Worm (Caenorhabditis elegans) whole organism, L4 larva: ENCODE results near the gene F39G3.2.

ENCODE experiments used
- F26F4.8 ChIP-seq: fragments of 200-800 bp; sonication (Bioruptor generic); conservative IDR thresholded peaks from 2 replicates; pipeline ENCODE4 v1.3.6; 2022; ENCODE audit warnings: missing genetic modification characterization, missing compliant biosample characterization
- F44E2.7 ChIP-seq: fragments of 200-800 bp; sonication (Bioruptor generic); IDR thresholded peaks from 2 replicates; pipeline ENCODE4 v2.1.2; 2022; ENCODE audit warnings: missing genetic modification characterization, missing compliant biosample characterization
- T26A8.4 ChIP-seq: fragments of 200-800 bp; sonication (Bioruptor generic); IDR thresholded peaks from 2 replicates; pipeline ENCODE4 v1.3.6; 2022; ENCODE audit warnings: missing genetic modification characterization, missing compliant biosample characterization
- Y105C5A.15 ChIP-seq: fragments of 200-800 bp; sonication (Bioruptor generic); IDR thresholded peaks from 2 replicates; pipeline ENCODE4 v1.3.6; 2022; ENCODE audit warnings: missing genetic modification characterization, missing compliant biosample characterization
- Y48G9A.11 ChIP-seq: fragments of 200-800 bp; sonication (Bioruptor generic); IDR thresholded peaks from 2 replicates; pipeline ENCODE4 v1.3.6; 2022; ENCODE audit warnings: missing genetic modification reagents, missing genetic modification characterization, missing compliant biosample characterization
- ZK546.5 ChIP-seq, 2 experiments: sonication (generic microtip); optimal IDR thresholded peaks; 2 replicates each; lab custom pipeline; 2017; ENCODE audit warnings: missing biosample characterization in 2 of 2, missing genetic modification characterization in 2 of 2
- arid-1 ChIP-seq: fragments of 200-800 bp; sonication (Bioruptor generic); conservative IDR thresholded peaks from 2 replicates; pipeline ENCODE4 v1.3.6; 2022; ENCODE audit warnings: missing genetic modification reagents, missing genetic modification characterization, missing compliant biosample characterization
- attf-4 ChIP-seq: sonication (generic microtip); optimal IDR thresholded peaks from 3 replicates; lab custom pipeline; 2017; ENCODE audit warnings: missing biosample characterization, missing genetic modification characterization
- ceh-20 ChIP-seq: fragments of 200-800 bp; sonication (Bioruptor generic); IDR thresholded peaks from 2 replicates; pipeline ENCODE4 v1.3.6; 2022; ENCODE audit warnings: missing genetic modification reagents, missing genetic modification characterization, missing compliant biosample characterization
- ceh-32 ChIP-seq: sonication (generic microtip); optimal IDR thresholded peaks from 2 replicates; lab custom pipeline; 2016; ENCODE audit warnings: mild to moderate bottlenecking, missing genetic modification characterization, missing compliant biosample characterization; ENCODE audit not compliant: poor library complexity
- ceh-44 ChIP-seq: fragments of 200-800 bp; sonication (Bioruptor generic); IDR thresholded peaks from 2 replicates; pipeline ENCODE4 v1.3.6; 2022; ENCODE audit warnings: missing genetic modification reagents, missing genetic modification characterization, missing compliant biosample characterization
- ctbp-1 ChIP-seq: fragments of 200-800 bp; sonication (Bioruptor generic); IDR thresholded peaks from 2 replicates; pipeline ENCODE4 v1.3.6; 2022; ENCODE audit warnings: missing genetic modification reagents, missing genetic modification characterization, missing compliant biosample characterization
- dmd-6 ChIP-seq: fragments of 200-800 bp; sonication (Bioruptor generic); IDR thresholded peaks from 2 replicates; pipeline ENCODE4 v1.3.6; 2022; ENCODE audit warnings: missing genetic modification reagents, missing genetic modification characterization, missing compliant biosample characterization
- dmd-9 ChIP-seq: fragments of 200-800 bp; sonication (Bioruptor generic); IDR thresholded peaks from 2 replicates; pipeline ENCODE4 v1.3.6; 2022; ENCODE audit warnings: missing genetic modification reagents, missing genetic modification characterization, missing compliant biosample characterization
- hmg-1.1 ChIP-seq: fragments of 200-800 bp; sonication (Bioruptor generic); IDR thresholded peaks from 2 replicates; pipeline ENCODE4 v1.3.6; 2022; ENCODE audit warnings: missing genetic modification reagents, missing genetic modification characterization, missing compliant biosample characterization
- lim-7 ChIP-seq: fragments of 200-800 bp; sonication (Bioruptor generic); IDR thresholded peaks from 2 replicates; pipeline ENCODE4 v1.3.6; 2022; ENCODE audit warnings: missing genetic modification characterization, missing compliant biosample characterization
- lin-1 ChIP-seq: fragments of 200-800 bp; sonication (Bioruptor generic); IDR thresholded peaks from 2 replicates; pipeline ENCODE4 v1.3.6; 2022; ENCODE audit warnings: missing genetic modification reagents, missing genetic modification characterization, missing compliant biosample characterization
- lin-13 ChIP-seq: fragments of 150-350 bp; optimal IDR thresholded peaks from 2 replicates; lab custom pipeline; 2014; ENCODE audit warnings: missing biosample characterization, missing genetic modification reagents, missing genetic modification characterization
- lin-29 ChIP-seq: fragments of 200-800 bp; sonication (Bioruptor generic); IDR thresholded peaks from 2 replicates; pipeline ENCODE4 v1.3.6; 2022; ENCODE audit warnings: missing genetic modification reagents, missing genetic modification characterization, missing compliant biosample characterization
- lin-38 ChIP-seq: fragments of 200-800 bp; sonication (Bioruptor generic); IDR thresholded peaks from 2 replicates; pipeline ENCODE4 v1.3.6; 2022; ENCODE audit warnings: missing genetic modification reagents, missing genetic modification characterization, missing compliant biosample characterization
- mep-1 ChIP-seq: fragments of 150-350 bp; sonication (generic microtip); optimal IDR thresholded peaks from 3 replicates; lab custom pipeline; 2014; ENCODE audit warnings: missing biosample characterization, missing genetic modification characterization
- mes-2 ChIP-seq: sonication (generic microtip); optimal IDR thresholded peaks from 2 replicates; lab custom pipeline; 2016; ENCODE audit warnings: missing genotype, mild to moderate bottlenecking, missing genetic modification characterization, missing compliant biosample characterization; ENCODE audit not compliant: poor library complexity, severe bottlenecking
- mxl-3 ChIP-seq: fragments of 200-800 bp; sonication (Bioruptor generic); optimal IDR thresholded peaks from 2 replicates; lab custom pipeline; 2018; ENCODE audit warnings: mild to moderate bottlenecking, missing genetic modification characterization, missing compliant biosample characterization
- nhr-102 ChIP-seq: sonication (generic microtip); optimal IDR thresholded peaks from 2 replicates; lab custom pipeline; 2016; ENCODE audit warnings: mild to moderate bottlenecking, missing genetic modification characterization, moderate library complexity, missing compliant biosample characterization
- nhr-11 ChIP-seq: fragments of 150-350 bp; optimal IDR thresholded peaks from 2 replicates; lab custom pipeline; 2014; ENCODE audit warnings: missing biosample characterization, missing genetic modification characterization
- nhr-41 ChIP-seq: fragments of 200-800 bp; sonication (Bioruptor generic); IDR thresholded peaks from 2 replicates; pipeline ENCODE4 v1.3.6; 2022; ENCODE audit warnings: missing genetic modification reagents, missing genetic modification characterization, missing compliant biosample characterization
- nhr-48 ChIP-seq: sonication (generic microtip); optimal IDR thresholded peaks from 2 replicates; lab custom pipeline; 2016; ENCODE audit warnings: mild to moderate bottlenecking, missing genetic modification characterization, missing compliant biosample characterization
- nhr-6 ChIP-seq: fragments of 150-350 bp; optimal IDR thresholded peaks from 2 replicates; lab custom pipeline; 2014; ENCODE audit warnings: missing biosample characterization, missing genetic modification characterization
- nhr-76 ChIP-seq: fragments of 150-350 bp; optimal IDR thresholded peaks from 2 replicates; lab custom pipeline; 2014; ENCODE audit warnings: missing biosample characterization, missing genetic modification characterization
- nhr-77 ChIP-seq: fragments of 150-350 bp; optimal IDR thresholded peaks from 2 replicates; lab custom pipeline; 2014; ENCODE audit warnings: missing biosample characterization, missing genetic modification characterization
- php-3 ChIP-seq: fragments of 200-800 bp; sonication (Bioruptor generic); IDR thresholded peaks from 2 replicates; pipeline ENCODE4 v1.3.6; 2022; ENCODE audit warnings: missing genetic modification reagents, missing genetic modification characterization, missing compliant biosample characterization
- pqm-1 ChIP-seq: sonication (generic microtip); optimal IDR thresholded peaks from 2 replicates; lab custom pipeline; 2017; ENCODE audit warnings: missing biosample characterization, missing genetic modification characterization
- saeg-2 ChIP-seq: fragments of 200-800 bp; sonication (Bioruptor generic); IDR thresholded peaks from 2 replicates; pipeline ENCODE4 v1.3.6; 2022; ENCODE audit warnings: missing genetic modification reagents, missing genetic modification characterization, missing compliant biosample characterization
- skn-1 ChIP-seq: fragments of 150-350 bp; optimal IDR thresholded peaks from 2 replicates; lab custom pipeline; 2014; ENCODE audit warnings: missing biosample characterization, missing genetic modification characterization
- snpc-4 ChIP-seq: fragments of 150-350 bp; optimal IDR thresholded peaks from 2 replicates; lab custom pipeline; 2014; ENCODE audit warnings: missing biosample characterization, missing genetic modification characterization
- spr-1 ChIP-seq: sonication (generic microtip); optimal IDR thresholded peaks from 2 replicates; lab custom pipeline; 2016; ENCODE audit warnings: mild to moderate bottlenecking, missing genetic modification characterization, missing compliant biosample characterization
- spr-3 ChIP-seq: fragments of 200-800 bp; sonication (Bioruptor generic); optimal IDR thresholded peaks from 2 replicates; lab custom pipeline; 2018; ENCODE audit warnings: mild to moderate bottlenecking, missing genetic modification characterization, missing compliant biosample characterization
- tag-97 ChIP-seq: fragments of 200-800 bp; sonication (Bioruptor generic); IDR thresholded peaks from 2 replicates; pipeline ENCODE4 v1.3.6; 2022; ENCODE audit warnings: missing genetic modification characterization, missing compliant biosample characterization
- tra-1 ChIP-seq: fragments of 200-800 bp; sonication (Bioruptor generic); IDR thresholded peaks from 2 replicates; pipeline ENCODE4 v1.3.6; 2022; ENCODE audit warnings: missing genetic modification reagents, missing genetic modification characterization, missing compliant biosample characterization
- unc-130 ChIP-seq: sonication (generic microtip); optimal IDR thresholded peaks from 2 replicates; lab custom pipeline; 2016; ENCODE audit warnings: missing genetic modification reagents, missing genetic modification characterization, missing compliant biosample characterization
- unc-39 ChIP-seq: sonication (generic microtip); optimal IDR thresholded peaks from 2 replicates; lab custom pipeline; 2017; ENCODE audit warnings: missing biosample characterization, missing genetic modification characterization
- unc-62 ChIP-seq, 3 experiments: fragments of 150-350 bp in 1 of 3; sonication (generic microtip); optimal IDR thresholded peaks in 2 of 3; peaks in 1 of 3; 1 replicate in 1 of 3; 2 replicates in 2 of 3; lab custom pipeline; 2014 to 2017; ENCODE audit warnings: missing biosample characterization in 3 of 3, missing genetic modification characterization in 3 of 3, missing genetic modification reagents in 3 of 3, missing genotype in 1 of 3
- zfp-2 ChIP-seq: sonication (generic microtip); optimal IDR thresholded peaks from 2 replicates; lab custom pipeline; 2016; ENCODE audit warnings: mild to moderate bottlenecking, missing genetic modification characterization, missing compliant biosample characterization
- zfp-3 ChIP-seq: fragments of 200-800 bp; sonication (Bioruptor generic); conservative IDR thresholded peaks from 2 replicates; pipeline ENCODE4 v1.3.6; 2022; ENCODE audit warnings: missing genetic modification reagents, missing genetic modification characterization, missing compliant biosample characterization
- zip-11 ChIP-seq: fragments of 200-800 bp; sonication (Bioruptor generic); IDR thresholded peaks from 2 replicates; pipeline ENCODE4 v1.3.6; 2022; ENCODE audit warnings: missing genetic modification characterization, missing compliant biosample characterization
- zip-2 ChIP-seq: fragments of 150-350 bp; optimal IDR thresholded peaks from 2 replicates; lab custom pipeline; 2014; ENCODE audit warnings: missing biosample characterization, missing genetic modification characterization

F39G3.2 gene

ce11 chrV:4698675-4699074 lies 39.0 kb upstream of the F39G3.2 start:
- TF ChIP-seq Y48G9A.11 (no peak), php-3 (no peak), spr-3 (no peak), lin-1 (GFP tag; lab: Robert Waterston, UW) (no peak), spr-1 (tag; lab: Kevin White, UChicago) (no peak), arid-1 (GFP tag; lab: Robert Waterston, UW) (no peak), ceh-32 (tag; lab: Kevin White, UChicago) (no peak), unc-62 (GFP tag; optimal IDR thresholded peaks at IDR 0.05 in 1 of 2; lab: Kevin White, UChicago) (no peak), unc-62 (tag; optimal IDR thresholded peaks at IDR 0.05; lab: Kevin White, UChicago) (no peak), skn-1 (no peak)

- no peak for TF ChIP-seq unc-130 (GFP tag; lab: Kevin White, UChicago)
- no peak for TF ChIP-seq lin-38
- TF ChIP-seq nhr-76 (tag; lab: Kevin White, UChicago), result no peak
- no peak for TF ChIP-seq nhr-77
- no peak for TF ChIP-seq ZK546.5 (tag; optimal IDR thresholded peaks at IDR 0.05; lab: Kevin White, UChicago)
- no peak for TF ChIP-seq nhr-102 (tag; lab: Kevin White, UChicago)
- TF ChIP-seq zfp-3 (GFP tag; lab: Robert Waterston, UW), result no peak
- no peak for TF ChIP-seq hmg-1.1
- TF ChIP-seq lin-13 (GFP tag; lab: Kevin White, UChicago), result no peak
- no peak for TF ChIP-seq unc-39 (tag; lab: Kevin White, UChicago)
- TF ChIP-seq saeg-2 (GFP tag; lab: Robert Waterston, UW), result no peak
- TF ChIP-seq spr-1 (tag; lab: Kevin White, UChicago), result no peak
- TF ChIP-seq ceh-20 (GFP tag; lab: Robert Waterston, UW), result no peak
- no peak for TF ChIP-seq T26A8.4 (GFP tag; lab: Robert Waterston, UW)
Measured at ce11 chrV:4700189-4700588, 37.4 kb upstream of the F39G3.2 start, which contains the start of gene ZC266.1. Gene ZC266.1, minus strand, starts transcription at chrV:4700289.

DNA sequence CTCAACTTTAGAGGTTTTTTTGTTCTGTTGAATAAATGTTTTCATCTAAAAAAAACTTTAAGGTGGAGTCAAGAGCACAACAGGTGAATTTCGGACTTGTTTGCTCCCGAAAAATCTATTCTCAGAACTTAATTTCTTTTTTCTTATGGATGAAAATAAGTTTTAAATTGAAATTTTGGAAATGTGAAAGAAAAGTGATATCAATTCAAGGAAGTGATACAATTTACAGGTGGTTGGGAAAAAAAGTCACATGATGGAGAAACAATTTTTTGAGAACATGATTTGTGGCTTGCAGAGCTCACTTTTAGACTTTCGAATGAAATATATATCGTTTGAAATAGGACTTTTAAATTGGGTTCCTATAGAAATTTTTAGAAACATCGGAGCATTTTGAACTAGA lies 30.0 kb upstream of the F39G3.2 start:
- TF ChIP-seq lin-29 (GFP tag; lab: Robert Waterston, UW) (no peak), unc-39 (tag; lab: Kevin White, UChicago) (no peak), nhr-6 (tag; lab: Kevin White, UChicago) (no peak), ceh-44 (GFP tag; lab: Robert Waterston, UW) (no peak), spr-1 (tag; lab: Kevin White, UChicago) (no peak), pqm-1 (no peak), nhr-11 (tag; lab: Kevin White, UChicago) (no peak), T26A8.4 (GFP tag; lab: Robert Waterston, UW) (no peak), mep-1 (tag; lab: Kevin White, UChicago) (no peak), tra-1 (GFP tag; lab: Robert Waterston, UW) (no peak), mes-2 (tag; lab: Kevin White, UChicago) (no peak), ceh-32 (tag; lab: Kevin White, UChicago) (no peak), zip-2 (tag; lab: Kevin White, UChicago) (no peak)

DNA sequence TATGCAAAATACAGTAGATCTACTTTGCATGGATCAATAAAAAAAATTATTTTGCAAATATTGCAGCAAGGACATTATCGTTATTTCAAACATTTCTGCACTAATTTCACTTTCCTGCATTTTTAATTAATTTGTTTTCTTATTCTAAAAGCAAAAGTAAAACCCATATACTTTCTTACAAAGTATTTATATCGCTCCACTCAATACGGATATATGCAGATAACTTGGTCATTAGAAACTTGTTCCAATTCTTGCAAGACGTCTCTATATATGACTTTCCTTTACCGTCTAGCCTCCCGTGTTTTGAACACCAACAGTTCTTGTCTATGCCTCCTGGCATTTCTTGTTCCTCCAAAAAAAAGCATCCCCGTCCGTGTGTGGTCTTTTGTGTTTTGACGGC lies 27.2 kb upstream of the F39G3.2 start, which contains the start of gene oac-24:
Gene oac-24, plus strand, starts transcription at position 301 of the 400 bp plus-strand sequence.
- TF ChIP-seq Y105C5A.15 (GFP tag; lab: Robert Waterston, UW) (no peak), attf-4 (tag; lab: Kevin White, UChicago) (no peak), dmd-6 (no peak), zip-11 (GFP tag; lab: Robert Waterston, UW) (no peak), spr-1 (tag; lab: Kevin White, UChicago) (no peak), snpc-4 (tag; lab: Kevin White, UChicago) (no peak), F26F4.8 (no peak), dmd-9 (no peak), F44E2.7 (GFP tag; lab: Robert Waterston, UW) (no peak), ctbp-1 (GFP tag; lab: Robert Waterston, UW) (no peak), nhr-41 (GFP tag; lab: Robert Waterston, UW) (no peak), T26A8.4 (GFP tag; lab: Robert Waterston, UW) (no peak), zfp-2 (tag; lab: Kevin White, UChicago) (no peak), unc-62 (GFP tag; optimal IDR thresholded peaks at IDR 0.05 in 1 of 2; lab: Kevin White, UChicago) (no peak), unc-62 (tag; optimal IDR thresholded peaks at IDR 0.05; lab: Kevin White, UChicago) (no peak), lin-13 (GFP tag; lab: Kevin White, UChicago) (no peak), mxl-3 (no peak), tag-97 (GFP tag; lab: Robert Waterston, UW) (no peak), lin-29 (GFP tag; lab: Robert Waterston, UW) (no peak), nhr-48 (tag; lab: Kevin White, UChicago) (no peak), lim-7 (GFP tag; lab: Robert Waterston, UW) (no peak)
